Fruit fly (Drosophila melanogaster) whole organism, pupa: Measurements from ENCODE around the gene ATbp.

Experiments
- CG10348 ChIP-seq: fragments of 200-800 bp; sonication (Bioruptor generic); IDR thresholded peaks from 2 replicates; pipeline ENCODE4 v1.3.6; 2022; ENCODE audit warnings: missing biosample characterization, missing genetic modification characterization
- CG12605 ChIP-seq: fragments of 200-800 bp; sonication (Bioruptor generic); IDR thresholded peaks from 2 replicates; pipeline ENCODE4 v1.3.6; 2022; ENCODE audit warnings: missing biosample characterization, missing genetic modification characterization
- CG13204 ChIP-seq: fragments of 200-800 bp; sonication (Bioruptor generic); optimal IDR thresholded peaks from 2 replicates; lab custom pipeline; 2018; ENCODE audit warnings: missing biosample characterization, mild to moderate bottlenecking, missing genetic modification characterization, moderate library complexity
- CG15710 ChIP-seq: fragments of 200-800 bp; sonication (Bioruptor generic); optimal IDR thresholded peaks from 2 replicates; lab custom pipeline; 2018; ENCODE audit warnings: missing biosample characterization, mild to moderate bottlenecking, missing genetic modification characterization, moderate library complexity
- CG17806 ChIP-seq: fragments of 200-800 bp; sonication (Bioruptor generic); optimal IDR thresholded peaks from 2 replicates; lab custom pipeline; 2018; ENCODE audit warnings: missing biosample characterization, mild to moderate bottlenecking, missing genetic modification characterization, moderate library complexity
- CG32121 ChIP-seq: fragments of 200-800 bp; sonication (Bioruptor generic); IDR thresholded peaks from 2 replicates; pipeline ENCODE4 v1.3.6; 2022; ENCODE audit warnings: missing biosample characterization, missing genetic modification characterization
- CG34367 ChIP-seq: fragments of 200-800 bp; sonication (Bioruptor generic); optimal IDR thresholded peaks from 2 replicates; lab custom pipeline; 2018; ENCODE audit warnings: missing biosample characterization, mild to moderate bottlenecking, missing genetic modification characterization
- CG4496 ChIP-seq: fragments of 200-800 bp; sonication (Bioruptor generic); IDR thresholded peaks from 3 replicates; pipeline ENCODE4 v1.3.6; 2022; ENCODE audit warnings: missing biosample characterization, missing genetic modification characterization
- CG8159 ChIP-seq: fragments of 200-800 bp; sonication (Bioruptor generic); optimal IDR thresholded peaks from 3 replicates; lab custom pipeline; 2018; ENCODE audit warnings: missing biosample characterization, mild to moderate bottlenecking, missing genetic modification characterization, moderate library complexity
- CG8301 ChIP-seq: fragments of 200-800 bp; sonication (Bioruptor generic); optimal IDR thresholded peaks from 2 replicates; lab custom pipeline; 2018; ENCODE audit warnings: missing biosample characterization, mild to moderate bottlenecking, missing genetic modification characterization
- CG9948 ChIP-seq: fragments of 200-800 bp; sonication (Bioruptor generic); optimal IDR thresholded peaks from 2 replicates; lab custom pipeline; 2018; ENCODE audit warnings: missing biosample characterization, mild to moderate bottlenecking, missing genetic modification characterization, moderate library complexity
- D1 ChIP-seq: fragments of 200-800 bp; sonication (Bioruptor generic); optimal IDR thresholded peaks from 2 replicates; lab custom pipeline; 2018; ENCODE audit warnings: missing biosample characterization, mild to moderate bottlenecking, missing genetic modification characterization, moderate library complexity
- Ets98B ChIP-seq: fragments of 200-800 bp; sonication (Bioruptor generic); IDR thresholded peaks from 2 replicates; pipeline ENCODE4 v1.3.6; 2022; ENCODE audit warnings: missing biosample characterization, missing genetic modification characterization
- Pif1A ChIP-seq: fragments of 200-800 bp; sonication (Bioruptor generic); optimal IDR thresholded peaks from 3 replicates; lab custom pipeline; 2016; ENCODE audit warnings: missing biosample characterization, missing genetic modification characterization
- Pif1B ChIP-seq: fragments of 200-800 bp; sonication (Bioruptor generic); optimal IDR thresholded peaks from 3 replicates; lab custom pipeline; 2016; ENCODE audit warnings: missing biosample characterization, missing genetic modification characterization
- Snoo ChIP-seq: fragments of 200-800 bp; sonication (Bioruptor generic); optimal IDR thresholded peaks from 3 replicates; lab custom pipeline; 2017; ENCODE audit warnings: missing biosample characterization, mild to moderate bottlenecking, missing genetic modification characterization, inconsistent platforms
- fd96Ca ChIP-seq: fragments of 200-800 bp; sonication (Bioruptor generic); IDR thresholded peaks from 3 replicates; pipeline ENCODE4 v1.3.6; 2022; ENCODE audit warnings: missing biosample characterization, missing genetic modification characterization
- gl ChIP-seq: fragments of 200-800 bp; sonication (Bioruptor generic); optimal IDR thresholded peaks from 2 replicates; lab custom pipeline; 2018; ENCODE audit warnings: missing biosample characterization, mild to moderate bottlenecking, missing genetic modification characterization
- rn ChIP-seq: fragments of 200-800 bp; sonication (Bioruptor generic); IDR thresholded peaks from 2 replicates; pipeline ENCODE4 v1.3.6; 2022; ENCODE audit warnings: missing biosample characterization, missing genetic modification characterization

The ATbp gene

dm6 chrX:23096117-23096817, 9.5 kb upstream of the ATbp start, which contains the start of gene CG17162:
Gene CG17162, minus strand, starts transcription at chrX:23096735.
- TF ChIP-seq CG9948 (tag; lab: Kevin White, UChicago): no peak
- no peak for TF ChIP-seq Pif1B (GFP tag; lab: Kevin White, UChicago)
- TF ChIP-seq CG4496 (GFP tag; lab: Robert Waterston, UW): no peak
- no peak for TF ChIP-seq CG8159 (tag; lab: Kevin White, UChicago)
- TF ChIP-seq CG8301: no peak
- TF ChIP-seq CG12605 (GFP tag; lab: Robert Waterston, UW): no peak
- TF ChIP-seq Ets98B (GFP tag; lab: Robert Waterston, UW): no peak
- no peak for TF ChIP-seq fd96Ca (GFP tag; lab: Robert Waterston, UW)
- no peak for TF ChIP-seq D1 (tag; lab: Kevin White, UChicago)
- no peak for TF ChIP-seq Pif1A (GFP tag; lab: Kevin White, UChicago)
- no peak for TF ChIP-seq CG17806 (tag; lab: Kevin White, UChicago)
- TF ChIP-seq CG13204 (GFP tag; lab: Kevin White, UChicago): no peak
- no peak for TF ChIP-seq CG10348
- no peak for TF ChIP-seq Snoo (tag; lab: Kevin White, UChicago)

- TF ChIP-seq CG9948 (tag; lab: Kevin White, UChicago) (no peak), gl (no peak), CG15710 (peak; percentile 12), CG34367 (tag; lab: Kevin White, UChicago) (no peak)
These were observed 9.0 kb upstream of the ATbp start for dm6 chrX:23096818-23097129.

dm6 chrX:23097250-23097649, 8.6 kb upstream of the ATbp start:
- TF ChIP-seq CG17806 (tag; lab: Kevin White, UChicago): no peak
- TF ChIP-seq D1 (tag; lab: Kevin White, UChicago): no peak
- TF ChIP-seq rn: no peak
- no peak for TF ChIP-seq CG9948 (tag; lab: Kevin White, UChicago)
- no peak for TF ChIP-seq CG10348
- no peak for TF ChIP-seq fd96Ca (GFP tag; lab: Robert Waterston, UW)
- no peak for TF ChIP-seq CG12605 (GFP tag; lab: Robert Waterston, UW)
- TF ChIP-seq CG4496 (GFP tag; lab: Robert Waterston, UW): no peak
- no peak for TF ChIP-seq CG15710
- no peak for TF ChIP-seq CG32121 (GFP tag; lab: Robert Waterston, UW)
- no peak for TF ChIP-seq gl
- no peak for TF ChIP-seq Snoo (tag; lab: Kevin White, UChicago)
- no peak for TF ChIP-seq Pif1A (GFP tag; lab: Kevin White, UChicago)
- TF ChIP-seq CG8159 (tag; lab: Kevin White, UChicago): no peak
- TF ChIP-seq CG13204 (GFP tag; lab: Kevin White, UChicago): no peak

- TF ChIP-seq rn: 0 out of 2 replicates have a peak, but pooled peaks have one; percentile 23
These were observed 46.2 kb downstream of the ATbp start for dm6 chrX:23151965-23152364.
